Worm (Caenorhabditis elegans) whole organism, late embryonic: ENCODE measurements around the gene Y53C12A.7.

Experiments used
- ceh-31 ChIP-seq: sonication (generic microtip); optimal IDR thresholded peaks from 2 replicates; lab custom pipeline; 2016; ENCODE audit warnings: missing genetic modification characterization, missing compliant biosample characterization
- fkh-6 ChIP-seq: sonication (generic microtip); optimal IDR thresholded peaks from 2 replicates; lab custom pipeline; 2016; ENCODE audit warnings: missing genetic modification characterization, missing compliant biosample characterization
- nfya-1 ChIP-seq: sonication (generic microtip); optimal IDR thresholded peaks from 2 replicates; lab custom pipeline; 2017; ENCODE audit warnings: missing genetic modification characterization, mild to moderate bottlenecking, missing compliant biosample characterization, antibody characterized with exemption, moderate library complexity

DNA sequence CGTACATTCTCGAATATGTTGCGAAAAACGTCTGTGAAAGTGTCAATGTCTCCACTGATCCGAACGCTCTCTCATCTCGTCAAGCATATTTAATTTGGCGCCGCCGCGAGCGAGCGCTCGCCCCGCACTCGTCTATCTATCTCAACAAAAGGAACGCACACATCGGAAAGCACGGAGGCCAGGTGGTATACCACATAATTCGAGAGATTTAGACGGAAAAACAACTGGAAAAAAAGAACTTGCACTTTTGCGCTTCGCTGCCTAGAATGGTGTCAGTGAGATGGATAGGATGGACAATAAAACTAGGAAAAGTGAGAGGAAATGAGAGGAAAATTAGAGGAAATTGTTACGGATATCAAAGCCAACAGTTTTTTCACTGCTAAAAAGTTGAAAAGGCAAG is 28.9 kb downstream of the Y53C12A.7 start:
- TF ChIP-seq fkh-6 (no peak), ceh-31 (tag; lab: Kevin White, UChicago) (no peak), nfya-1 (tag; lab: Kevin White, UChicago) (no peak)
